Fruit fly (Drosophila melanogaster) Kc167 (cell line): ENCODE measurements around the gene Cad96Cb.

Experiments used
- Myc ChIP-seq: fragments of >200 bp; optimal IDR thresholded peaks from 2 replicates; lab custom pipeline; 2017; ENCODE audit warnings: missing external identifiers
- Sin3A ChIP-seq: fragments of >200 bp; optimal IDR thresholded peaks from 2 replicates; lab custom pipeline; 2018; ENCODE audit warnings: missing external identifiers
- h ChIP-seq: fragments of >200 bp; optimal IDR thresholded peaks from 3 replicates; lab custom pipeline; 2018; ENCODE audit warnings: missing external identifiers
- insv ChIP-seq: fragments of >200 bp; optimal IDR thresholded peaks from 3 replicates; lab custom pipeline; 2018; ENCODE audit warnings: missing external identifiers
- psq ChIP-seq: fragments of >200 bp; optimal IDR thresholded peaks from 2 replicates; lab custom pipeline; 2017; ENCODE audit warnings: missing external identifiers
- ttk ChIP-seq: sonication (Bioruptor generic); optimal IDR thresholded peaks from 2 replicates; lab custom pipeline; 2017; ENCODE audit warnings: missing external identifiers

Cad96Cb gene

DNA sequence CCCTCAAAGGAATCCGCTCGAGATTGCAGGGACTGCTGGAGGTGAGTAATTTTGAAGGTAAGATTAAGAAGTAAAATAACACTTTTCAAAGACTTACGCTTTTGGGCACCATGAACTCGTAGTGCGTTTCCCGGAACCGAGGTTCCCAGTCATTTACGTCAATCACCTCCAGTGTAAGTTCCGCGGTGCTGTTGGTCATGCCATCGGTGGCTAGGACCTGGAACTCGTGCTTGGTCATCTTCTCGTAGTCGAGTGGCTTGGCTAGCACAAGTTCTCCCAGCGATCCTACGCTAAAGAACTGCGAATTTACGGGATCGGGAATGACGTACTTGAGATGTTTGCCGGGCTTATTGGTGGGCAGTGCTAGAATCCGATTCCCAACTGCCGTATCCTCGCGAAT is 6.6 kb downstream of the Cad96Cb start:
- no peak for TF ChIP-seq psq (lab: Kevin White, UChicago)
- TF ChIP-seq ttk (lab: Kevin White, UChicago) = no peak
- TF ChIP-seq Sin3A (lab: Kevin White, UChicago) = no peak
- no peak for TF ChIP-seq Myc (lab: Kevin White, UChicago)
- no peak for TF ChIP-seq insv (lab: Kevin White, UChicago)
- TF ChIP-seq h (lab: Kevin White, UChicago) = no peak

DNA sequence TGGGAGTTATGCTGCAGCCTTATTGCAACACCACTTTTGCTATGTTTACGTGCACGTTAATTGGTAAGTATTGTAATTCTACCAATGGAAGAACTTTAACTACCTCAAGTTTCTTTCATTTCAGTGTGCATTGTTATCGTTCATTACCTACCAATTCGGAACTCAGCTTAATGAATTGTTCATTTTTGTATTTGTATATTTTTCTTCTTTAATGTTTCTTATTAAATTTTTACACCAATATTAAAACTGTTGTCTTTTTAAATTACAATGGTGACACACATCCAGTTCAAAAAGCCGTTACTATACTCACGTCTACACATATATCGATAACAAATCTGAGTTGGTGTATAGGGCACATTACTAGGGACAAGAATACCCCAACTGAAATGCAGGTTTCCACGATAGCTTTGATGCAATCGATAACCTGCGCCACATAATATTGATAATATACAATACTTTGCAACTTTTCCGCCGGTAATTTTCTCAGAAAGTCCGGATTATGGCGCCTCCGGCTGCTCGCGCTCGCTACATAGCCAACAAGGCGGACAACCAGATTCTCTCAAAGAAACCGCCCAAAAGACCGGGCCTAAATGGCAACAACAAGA is 10.8 kb downstream of the Cad96Cb start, which contains the start of gene Alg9:
Alg9 (plus strand) TSS at position 387 of the 605 bp plus-strand sequence.
- TF ChIP-seq h (lab: Kevin White, UChicago) (no peak), Sin3A (lab: Kevin White, UChicago) (no peak), Myc (lab: Kevin White, UChicago) (no peak), insv (lab: Kevin White, UChicago) (no peak), ttk (lab: Kevin White, UChicago) (no peak), psq (lab: Kevin White, UChicago) (no peak)

DNA sequence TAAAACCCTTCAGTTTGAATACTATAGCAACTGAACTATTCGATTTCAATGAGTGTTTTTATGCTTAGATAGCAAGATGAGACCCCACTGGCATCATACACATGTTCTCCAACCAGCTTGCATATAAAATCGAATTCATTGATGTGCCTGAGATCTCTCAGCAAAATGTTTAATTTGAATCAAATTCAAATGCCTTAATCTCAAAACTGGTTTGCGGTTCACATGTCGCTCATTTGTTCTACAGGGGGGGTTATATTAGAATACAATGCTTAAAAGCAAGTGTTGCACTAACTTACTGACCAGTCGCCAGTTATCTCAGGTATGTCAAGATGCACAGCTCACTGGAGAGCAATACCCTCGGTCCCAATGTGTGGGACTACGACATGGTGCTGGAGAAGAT is 13.1 kb downstream of the Cad96Cb start, which contains the start of gene CG31103:
CG31103 (plus strand) TSS at position 301 of the 400 bp plus-strand sequence.
- no peak for TF ChIP-seq ttk (lab: Kevin White, UChicago)
- TF ChIP-seq psq (lab: Kevin White, UChicago) = no peak
- TF ChIP-seq Sin3A (lab: Kevin White, UChicago) = no peak
- TF ChIP-seq insv (lab: Kevin White, UChicago) = no peak
- no peak for TF ChIP-seq Myc (lab: Kevin White, UChicago)
- no peak for TF ChIP-seq h (lab: Kevin White, UChicago)

DNA sequence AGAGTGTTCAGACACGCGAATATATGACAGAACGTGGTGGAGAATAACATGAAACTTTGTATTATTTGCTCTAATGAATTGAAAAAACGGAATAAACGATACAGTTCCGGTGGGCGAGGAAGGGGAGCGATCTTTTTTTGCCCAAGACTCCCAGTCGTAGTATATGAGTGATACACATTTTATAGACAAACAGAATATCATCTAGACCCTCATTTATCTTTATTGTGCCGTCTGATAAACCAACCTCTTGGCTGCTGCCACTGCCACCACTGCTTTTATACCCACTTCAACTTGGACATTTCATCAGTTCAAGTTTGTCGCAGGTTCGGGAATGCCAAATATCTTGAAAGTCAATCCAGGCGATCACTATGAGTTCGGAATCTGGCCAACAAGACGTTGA is 16.1 kb downstream of the Cad96Cb start, which contains the start of gene CG31106:
CG31106 (plus strand) TSS at position 301 of the 400 bp plus-strand sequence.
- TF ChIP-seq Sin3A (lab: Kevin White, UChicago) = no peak
- TF ChIP-seq h (lab: Kevin White, UChicago) = no peak
- TF ChIP-seq Myc (lab: Kevin White, UChicago) = no peak
- no peak for TF ChIP-seq insv (lab: Kevin White, UChicago)
- no peak for TF ChIP-seq psq (lab: Kevin White, UChicago)
- no peak for TF ChIP-seq ttk (lab: Kevin White, UChicago)

DNA sequence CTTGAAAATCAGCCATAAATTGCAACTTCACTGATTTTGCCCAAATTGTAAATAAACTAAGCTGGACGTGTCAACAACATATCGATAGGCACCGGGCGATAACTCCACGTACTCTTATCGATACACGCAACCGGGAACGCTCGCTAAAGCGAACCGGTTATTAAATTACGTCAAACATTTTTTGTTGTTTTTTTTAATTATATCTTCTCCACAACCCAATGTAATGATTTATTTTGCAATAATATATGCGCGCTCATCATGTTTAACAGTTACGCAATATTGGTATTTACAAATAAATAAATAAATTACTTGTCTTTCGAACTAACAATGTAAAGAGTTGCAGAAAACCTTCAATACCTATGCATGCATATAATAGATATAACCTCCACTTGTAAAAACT is 17.0 kb downstream of the Cad96Cb start, which contains the start of gene Saysd1:
Saysd1 (minus strand) TSS at position 66 of the 400 bp plus-strand sequence.
- TF ChIP-seq psq (lab: Kevin White, UChicago) = no peak
- TF ChIP-seq h (lab: Kevin White, UChicago) = no peak
- TF ChIP-seq Myc (lab: Kevin White, UChicago) = no peak
- no peak for TF ChIP-seq insv (lab: Kevin White, UChicago)
- TF ChIP-seq ttk (lab: Kevin White, UChicago) = no peak
- TF ChIP-seq Sin3A (lab: Kevin White, UChicago) = no peak

DNA sequence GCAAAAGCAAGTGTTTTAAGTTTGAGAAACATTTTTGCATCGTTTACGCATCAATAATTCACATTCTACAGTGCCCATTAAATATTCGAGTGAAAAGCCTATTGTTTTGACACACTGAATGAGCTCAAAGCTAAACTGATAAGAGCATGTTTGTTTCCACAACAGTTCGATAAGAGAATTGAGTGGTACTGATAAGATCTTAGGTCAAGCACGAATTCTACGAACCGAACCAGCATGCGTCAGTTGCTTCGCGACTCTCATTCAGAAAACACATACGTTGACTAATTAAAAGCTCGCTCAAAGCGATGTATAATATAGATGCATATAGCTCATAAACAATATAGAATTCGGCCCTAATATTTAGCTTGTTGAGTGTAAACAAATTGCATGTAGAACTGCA is 22.9 kb downstream of the Cad96Cb start:
- no peak for TF ChIP-seq Myc (lab: Kevin White, UChicago)
- no peak for TF ChIP-seq ttk (lab: Kevin White, UChicago)
- no peak for TF ChIP-seq h (lab: Kevin White, UChicago)
- TF ChIP-seq insv (lab: Kevin White, UChicago) = no peak

DNA sequence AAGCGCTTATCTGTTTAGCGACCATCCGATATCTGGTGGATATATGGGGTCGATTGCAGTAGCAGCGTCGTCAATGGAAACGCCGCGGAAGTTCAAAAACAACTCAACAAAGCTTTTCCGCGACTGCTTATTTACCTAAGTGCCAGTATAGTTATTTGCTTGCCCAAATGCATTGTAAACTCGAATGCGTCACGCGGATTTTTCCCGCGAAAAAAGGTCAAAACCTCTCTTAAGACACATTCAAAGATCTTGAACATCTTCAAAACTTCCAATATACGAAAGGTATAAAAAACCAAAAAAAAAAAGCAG is 23.4 kb downstream of the Cad96Cb start:
- no peak for TF ChIP-seq insv (lab: Kevin White, UChicago)
- TF ChIP-seq ttk (lab: Kevin White, UChicago) = no peak
- no peak for TF ChIP-seq h (lab: Kevin White, UChicago)
- TF ChIP-seq psq (lab: Kevin White, UChicago) = no peak
- no peak for TF ChIP-seq Sin3A (lab: Kevin White, UChicago)
- no peak for TF ChIP-seq Myc (lab: Kevin White, UChicago)

DNA sequence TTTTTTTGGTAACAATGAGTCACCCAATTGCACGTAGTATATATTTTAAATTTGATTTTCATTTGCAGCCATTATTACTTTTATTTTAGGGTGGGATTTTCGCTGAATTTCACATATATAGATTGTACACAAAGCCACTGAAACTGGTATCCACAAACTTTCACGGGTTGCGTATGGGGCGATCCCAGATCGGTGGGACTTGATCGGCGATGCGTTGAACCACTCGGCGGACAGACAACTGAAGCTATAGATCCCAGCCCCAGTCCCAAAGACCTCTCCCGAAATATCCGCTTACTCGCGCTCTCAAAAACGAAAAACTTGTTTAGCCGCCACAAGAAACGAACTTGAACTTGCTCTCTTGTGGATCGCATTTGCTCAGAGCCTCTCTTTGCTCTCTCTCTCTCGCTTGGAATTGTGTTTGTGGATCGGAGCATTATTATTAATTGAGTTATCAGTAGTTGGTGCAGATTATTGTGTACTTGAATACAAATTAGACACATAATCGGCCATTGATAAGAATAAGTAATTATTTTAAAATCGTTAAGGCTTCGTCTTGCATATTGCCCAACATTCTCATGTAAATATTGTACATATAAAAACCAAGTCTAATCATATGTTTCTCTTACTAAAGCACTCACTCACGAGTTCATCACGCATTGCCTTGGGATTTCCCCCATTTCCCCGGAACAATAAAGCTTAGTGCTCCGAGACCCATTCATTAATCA is 23.9 kb downstream of the Cad96Cb start, which contains the start of gene Cad96Ca:
Cad96Ca (minus strand) TSS at position 242 of the 725 bp plus-strand sequence.
- no peak for TF ChIP-seq Sin3A (lab: Kevin White, UChicago)
- no peak for TF ChIP-seq Myc (lab: Kevin White, UChicago)
- no peak for TF ChIP-seq h (lab: Kevin White, UChicago)
- no peak for TF ChIP-seq ttk (lab: Kevin White, UChicago)
- TF ChIP-seq insv (lab: Kevin White, UChicago) = no peak
- TF ChIP-seq psq (lab: Kevin White, UChicago) = no peak

DNA sequence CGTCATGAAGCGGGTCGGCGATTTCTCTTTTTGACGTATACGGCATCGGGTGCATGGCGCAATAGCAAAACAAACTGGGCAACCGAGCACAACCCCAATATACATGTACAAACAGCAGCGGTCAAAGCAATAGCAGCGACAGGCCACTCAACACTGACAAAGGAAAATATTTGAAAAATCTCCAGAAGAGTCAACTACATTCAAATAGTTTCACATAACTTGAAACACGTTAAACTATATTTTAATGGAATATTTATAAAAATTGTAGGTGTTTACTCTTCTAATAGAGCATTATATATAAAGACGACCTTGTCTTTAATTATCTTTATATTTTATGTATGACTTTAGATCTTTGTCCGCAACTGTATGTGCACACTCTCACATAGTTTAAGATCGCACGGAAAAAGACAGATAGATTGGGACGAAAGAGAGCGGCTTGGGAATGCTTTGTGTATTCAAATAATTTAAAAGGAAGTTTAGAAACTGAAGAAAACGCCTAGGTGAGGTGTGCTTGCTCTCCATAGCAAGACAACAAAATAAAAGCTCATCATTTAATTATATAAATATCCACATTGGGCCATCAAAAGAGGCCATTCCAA is 24.6 kb downstream of the Cad96Cb start:
- TF ChIP-seq Myc (lab: Kevin White, UChicago) (no peak), psq (lab: Kevin White, UChicago) (no peak), insv (lab: Kevin White, UChicago) (no peak), h (lab: Kevin White, UChicago) (no peak)

DNA sequence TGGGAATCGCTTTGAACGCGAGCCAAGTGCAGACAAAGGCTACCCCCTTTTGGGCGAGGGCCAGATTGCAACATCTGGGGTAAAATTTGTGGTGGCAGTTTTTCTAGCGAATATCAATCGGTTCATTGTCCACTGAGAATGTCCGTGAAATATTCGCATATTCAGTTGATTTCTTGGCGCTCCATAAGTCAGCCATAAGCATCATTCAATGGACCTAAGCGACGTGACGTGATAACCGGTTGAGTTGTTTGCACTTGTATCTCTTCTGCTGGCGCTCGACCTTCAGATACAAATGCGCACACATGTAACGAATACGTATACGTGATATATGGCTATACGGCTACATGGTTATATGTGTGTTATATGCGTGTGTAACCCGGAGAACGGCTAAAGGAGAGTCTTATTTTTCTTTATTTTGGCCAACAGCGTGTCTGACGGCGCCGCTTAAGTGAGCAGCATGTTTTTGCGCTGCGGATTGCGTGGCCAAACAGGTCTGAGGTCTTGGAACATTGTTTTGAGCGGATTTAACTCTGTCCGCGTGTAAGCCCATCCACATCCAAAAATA is 26.6 kb downstream of the Cad96Cb start:
- TF ChIP-seq Myc (lab: Kevin White, UChicago) = no peak
- TF ChIP-seq Sin3A (lab: Kevin White, UChicago) = no peak
- TF ChIP-seq psq (lab: Kevin White, UChicago) = no peak
- no peak for TF ChIP-seq h (lab: Kevin White, UChicago)
- no peak for TF ChIP-seq ttk (lab: Kevin White, UChicago)
- TF ChIP-seq insv (lab: Kevin White, UChicago) = no peak
